Fruit fly (Drosophila melanogaster): Measurements from ENCODE around the gene CG14455.
"Not testable (repeated sequence)": the region's sequence is repeated elsewhere in the genome, so short reads cannot be mapped to it uniquely, and the experiment has no call there.

CG14455 gene

DNA sequence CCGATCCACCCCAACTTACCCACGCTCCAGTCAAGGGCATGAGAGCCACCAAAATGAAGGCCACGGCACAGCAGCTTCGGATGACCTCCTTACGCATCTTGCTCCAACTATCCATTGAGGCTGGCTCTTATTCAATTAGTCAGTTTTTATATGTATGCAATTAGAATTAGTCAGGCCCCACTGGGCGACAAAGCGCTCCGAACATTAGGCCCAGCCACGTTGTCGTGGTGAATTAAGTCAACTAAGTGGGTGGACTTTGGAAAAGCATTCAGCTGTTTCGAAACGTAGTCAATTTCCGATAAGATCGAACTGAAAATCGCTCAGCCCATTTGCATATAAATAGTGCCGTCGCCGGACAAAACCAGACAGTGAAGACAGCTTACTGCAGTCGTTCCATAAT lies at the start of gene CG14455, which contains the start of gene CG14456:
Gene CG14455, minus strand, starts transcription at position 101 of the 400 bp plus-strand sequence.
Gene CG14456, plus strand, starts transcription at position 236 of the 400 bp plus-strand sequence.
- TF ChIP-seq CG17801 (GFP tag; optimal IDR thresholded peaks at IDR 0.05; ENCODE audit: partially characterized antibody) = no peak

DNA sequence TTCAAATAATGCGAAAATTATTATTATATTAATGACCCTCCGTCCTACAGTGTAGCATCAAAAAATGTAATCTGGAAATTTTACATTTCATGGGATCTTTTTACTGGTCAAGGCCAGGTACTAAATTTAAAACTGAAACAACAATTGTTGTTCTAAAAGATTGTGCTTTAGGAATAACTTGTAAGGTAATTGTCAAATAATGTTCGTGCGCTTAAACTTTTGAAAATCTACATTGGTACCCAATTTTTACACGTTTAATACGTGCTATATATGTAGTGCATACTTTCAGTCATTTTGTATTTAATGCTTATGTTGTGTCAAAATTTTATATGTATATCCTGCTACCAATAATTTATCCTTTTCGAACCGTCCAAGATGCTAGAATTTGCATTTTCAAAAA lies 46.7 kb upstream of the CG14455 start:
- TF ChIP-seq CG17801 (GFP tag; optimal IDR thresholded peaks at IDR 0.05; ENCODE audit: partially characterized antibody) = no peak

DNA sequence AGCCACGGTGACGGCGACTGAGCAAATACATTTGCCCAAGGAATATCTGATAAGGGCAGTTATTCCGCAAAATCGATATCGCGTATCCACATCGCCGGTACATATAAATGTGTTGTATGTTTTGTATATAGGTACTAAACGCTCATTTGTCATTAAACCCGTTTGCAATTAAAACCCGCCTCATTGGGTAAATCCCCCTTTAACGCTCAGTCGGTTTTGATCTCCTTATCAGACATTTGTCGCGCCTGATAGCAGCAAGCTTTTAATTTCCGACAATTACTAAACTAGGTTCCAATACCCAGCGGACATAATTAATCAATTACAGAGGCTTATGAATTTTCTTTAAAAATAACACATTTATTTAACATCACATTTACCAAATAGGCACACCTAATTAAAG lies 44.5 kb upstream of the CG14455 start:
- TF ChIP-seq CG17801 (GFP tag; optimal IDR thresholded peaks at IDR 0.05; ENCODE audit: partially characterized antibody) = no peak

DNA sequence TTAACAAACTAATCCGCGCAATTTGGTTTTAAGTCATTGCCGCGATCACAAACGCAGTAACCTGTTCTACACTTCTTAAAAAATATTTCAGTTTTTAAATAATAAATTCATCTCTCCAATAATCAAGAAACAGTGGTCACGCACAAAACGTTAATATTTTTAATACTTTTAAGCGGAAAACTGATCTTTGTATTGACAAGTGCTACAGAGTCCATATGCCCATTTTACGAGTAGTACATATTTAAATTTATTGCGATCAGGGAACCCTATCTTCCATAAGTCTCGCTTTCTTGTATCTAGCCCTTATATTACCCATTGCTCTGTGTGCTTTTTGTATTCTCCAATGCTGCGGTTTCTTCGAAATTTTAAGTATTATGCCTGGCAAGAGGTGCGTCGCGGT lies 42.6 kb upstream of the CG14455 start, which contains the start of gene CG32454:
Gene CG32454, plus strand, starts transcription at position 301 of the 400 bp plus-strand sequence.
- TF ChIP-seq CG17801 (GFP tag; optimal IDR thresholded peaks at IDR 0.05; ENCODE audit: partially characterized antibody) = no peak

DNA sequence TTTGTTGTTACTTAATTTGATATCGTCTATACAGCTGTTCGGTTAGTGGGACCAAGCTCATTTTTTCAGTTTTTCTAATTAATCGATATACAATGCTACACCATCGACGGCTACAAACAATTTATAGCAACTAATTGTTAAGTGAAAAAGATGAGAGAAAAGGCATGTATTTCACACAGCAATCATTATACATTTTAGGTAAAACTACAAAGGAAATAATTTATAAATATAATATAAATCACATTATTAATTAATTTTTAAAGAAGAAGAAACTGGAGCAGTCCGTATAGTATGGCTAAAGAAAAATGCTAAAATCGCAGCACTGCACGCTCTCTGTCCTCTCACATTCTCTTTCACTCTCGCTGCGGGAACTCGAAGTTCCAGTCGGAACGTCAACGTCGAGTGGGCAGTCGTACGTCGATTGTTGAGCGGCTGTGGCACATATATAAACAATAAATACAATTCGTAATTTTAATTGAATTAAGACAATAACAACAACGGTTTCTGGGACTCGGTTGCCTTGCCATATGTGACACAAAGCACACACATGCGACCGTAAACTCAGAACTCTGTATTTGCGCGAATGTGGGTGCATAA lies 41.0 kb upstream of the CG14455 start, which contains the start of the genes CG14450 and CG11367:
Gene CG14450, minus strand, starts transcription at position 51 of the 597 bp plus-strand sequence.
Gene CG11367, plus strand, starts transcription at position 373 of the 597 bp plus-strand sequence.
- peak; percentile 44 for TF ChIP-seq CG17801 (GFP tag; optimal IDR thresholded peaks at IDR 0.05; ENCODE audit: partially characterized antibody)

dm6 chr3L:22724046-22724771 lies 37.3 kb upstream of the CG14455 start:
- no peak for TF ChIP-seq CG17801 (GFP tag; optimal IDR thresholded peaks at IDR 0.05; ENCODE audit: partially characterized antibody)

- TF ChIP-seq CG17801 (GFP tag; optimal IDR thresholded peaks at IDR 0.05; ENCODE audit: partially characterized antibody) = no peak
These were observed 35.1 kb upstream of the CG14455 start, which contains the start of gene CG14451 for dm6 chr3L:22721991-22722390. TSS of gene CG14451 (minus strand) at chr3L:22722091.

DNA sequence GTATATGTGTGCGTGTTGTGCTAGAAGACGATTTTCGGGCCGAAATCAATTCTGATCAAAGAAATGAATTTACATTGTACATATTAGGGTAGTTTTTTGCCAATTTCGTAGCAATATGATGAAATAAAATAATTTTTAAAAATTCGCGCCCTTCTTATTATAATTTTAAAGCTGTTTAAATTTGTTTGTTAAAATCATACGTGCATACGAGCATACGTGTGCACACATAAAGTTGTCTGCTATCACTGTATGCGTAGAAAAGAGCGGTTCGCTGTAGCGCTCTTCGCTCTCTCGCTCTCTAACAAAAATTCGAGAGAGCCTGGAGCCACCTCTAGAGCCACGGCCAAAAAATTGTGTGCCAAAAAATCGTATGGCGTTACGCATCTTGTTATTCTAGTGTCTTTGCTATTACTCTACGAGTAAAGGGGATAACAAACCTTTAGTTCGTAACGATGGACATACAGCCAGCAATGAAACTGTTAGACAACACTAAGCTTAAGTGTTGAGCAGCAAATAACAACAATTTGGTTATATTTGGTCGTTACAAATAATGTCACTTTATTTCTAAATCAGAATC lies 33.9 kb upstream of the CG14455 start, which contains the start of gene mael:
Gene mael, plus strand, starts transcription at position 510 of the 577 bp plus-strand sequence.
- not testable (repeated sequence) for TF ChIP-seq CG17801 (GFP tag; optimal IDR thresholded peaks at IDR 0.05; ENCODE audit: partially characterized antibody)

DNA sequence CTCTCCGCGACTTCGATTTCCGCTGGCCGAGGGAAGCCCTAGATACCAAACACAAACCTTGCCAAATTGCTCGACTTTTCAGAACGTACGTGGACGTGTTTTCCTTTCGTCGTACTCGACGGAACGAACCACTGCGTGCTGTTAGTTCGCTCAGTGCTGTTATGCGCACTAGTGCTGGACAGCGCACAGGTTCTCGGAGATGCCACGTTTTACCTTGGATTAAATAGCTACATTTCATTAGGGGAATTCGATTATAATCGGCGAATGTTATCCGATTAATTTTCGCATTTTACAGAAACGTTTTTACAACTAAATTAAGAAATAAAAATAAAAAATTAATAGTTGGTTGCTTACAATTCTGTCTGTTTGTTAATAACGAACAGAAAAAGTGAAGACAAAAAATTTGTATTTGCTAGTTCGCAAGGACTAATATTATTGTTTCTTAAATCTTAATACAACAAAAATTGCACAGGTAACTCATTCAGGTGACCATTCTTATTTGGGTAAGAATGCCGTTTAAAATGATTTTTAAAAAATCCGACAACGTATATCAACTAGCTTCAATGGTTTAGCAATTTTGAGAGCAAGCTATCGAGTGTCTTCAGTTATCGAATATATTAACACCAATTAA lies 30.4 kb upstream of the CG14455 start, which contains the start of the genes ArfGAP3 and CG32452:
Gene ArfGAP3, minus strand, starts transcription at position 441 of the 631 bp plus-strand sequence.
Gene CG32452, plus strand, starts transcription at position 592 of the 631 bp plus-strand sequence.
- peak; percentile 67 for TF ChIP-seq CG17801 (GFP tag; optimal IDR thresholded peaks at IDR 0.05; ENCODE audit: partially characterized antibody)

DNA sequence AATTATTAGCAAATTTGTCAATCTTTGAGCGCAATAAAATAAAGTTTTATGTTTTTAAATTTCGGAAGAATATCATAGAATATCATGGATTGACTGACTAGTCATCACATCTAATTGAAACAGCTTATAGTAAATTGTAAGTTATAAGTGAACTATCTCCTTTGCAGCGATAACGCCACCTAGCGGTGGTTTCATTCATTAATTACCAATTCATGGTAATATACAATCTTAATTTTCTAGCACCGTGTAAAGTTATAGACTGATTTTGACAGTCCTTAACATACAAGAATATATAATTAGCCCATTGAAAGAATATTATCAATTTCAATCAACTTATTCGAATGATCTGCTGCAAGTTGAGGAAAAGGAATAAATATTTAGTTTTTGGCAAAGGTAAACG lies 26.7 kb upstream of the CG14455 start:
- no peak for TF ChIP-seq CG17801 (GFP tag; optimal IDR thresholded peaks at IDR 0.05; ENCODE audit: partially characterized antibody)

DNA sequence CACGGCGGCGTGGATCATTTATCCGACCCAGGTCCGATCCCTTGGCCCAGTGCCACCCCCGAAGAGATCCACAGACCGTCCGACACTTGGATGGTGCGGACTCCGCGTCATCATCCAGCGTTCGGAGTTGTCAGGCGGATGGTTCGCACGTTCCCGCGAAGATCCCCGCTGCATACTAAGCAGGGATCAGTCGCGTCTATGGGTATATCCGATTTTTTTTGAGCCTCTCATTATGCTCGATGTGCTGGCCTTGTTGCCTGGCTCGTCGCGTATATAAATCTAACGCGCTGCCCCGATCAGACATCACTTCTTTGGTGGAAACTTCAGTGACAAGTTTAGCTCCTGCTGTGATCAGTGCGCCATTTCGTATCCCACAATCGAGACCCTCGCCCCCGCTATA lies 25.0 kb upstream of the CG14455 start, which contains the start of gene CG11370:
Gene CG11370, plus strand, starts transcription at position 301 of the 400 bp plus-strand sequence.
- TF ChIP-seq CG17801 (GFP tag; optimal IDR thresholded peaks at IDR 0.05; ENCODE audit: partially characterized antibody) = no peak

- no peak for TF ChIP-seq CG17801 (GFP tag; optimal IDR thresholded peaks at IDR 0.05; ENCODE audit: partially characterized antibody)
These were observed 12.2 kb upstream of the CG14455 start, which contains the start of gene CG45116 for dm6 chr3L:22699133-22699532. TSS of gene CG45116 (plus strand) at chr3L:22699433.

- not testable (repeated sequence) for TF ChIP-seq CG17801 (GFP tag; optimal IDR thresholded peaks at IDR 0.05; ENCODE audit: partially characterized antibody)
These were observed 10.0 kb upstream of the CG14455 start, which contains the start of gene CG32453 for dm6 chr3L:22696930-22697329. TSS of gene CG32453 (plus strand) at chr3L:22697230.

dm6 chr3L:22695653-22696052 lies 8.8 kb upstream of the CG14455 start, which contains the start of gene CG14452:
TSS of gene CG14452 (plus strand) at chr3L:22695953.
- TF ChIP-seq CG17801 (GFP tag; optimal IDR thresholded peaks at IDR 0.05; ENCODE audit: partially characterized antibody) = no peak

All from ovary, adult (tissue).